Fruit fly (Drosophila melanogaster) whole organism: Measurements from ENCODE around the gene PK1-R.

Experiments used
- CG8478 ChIP-seq: fragments of >200 bp; optimal IDR thresholded peaks from 2 replicates; lab custom pipeline; 2018; ENCODE audit warnings: inconsistent platforms
- EcR ChIP-seq, 2 experiments: fragments of >200 bp; optimal IDR thresholded peaks; 2 replicates each; lab custom pipeline; 2017; ENCODE audit warnings: missing biosample characterization in 2 of 2, missing genetic modification characterization in 2 of 2, missing genetic modification reagents in 2 of 2
- psq ChIP-seq: fragments of >200 bp; optimal IDR thresholded peaks from 2 replicates; lab custom pipeline; 2017
- usp ChIP-seq: fragments of >200 bp; optimal IDR thresholded peaks from 2 replicates; lab custom pipeline; 2017; ENCODE audit warnings: missing biosample characterization, missing genetic modification characterization, mixed read lengths

DNA sequence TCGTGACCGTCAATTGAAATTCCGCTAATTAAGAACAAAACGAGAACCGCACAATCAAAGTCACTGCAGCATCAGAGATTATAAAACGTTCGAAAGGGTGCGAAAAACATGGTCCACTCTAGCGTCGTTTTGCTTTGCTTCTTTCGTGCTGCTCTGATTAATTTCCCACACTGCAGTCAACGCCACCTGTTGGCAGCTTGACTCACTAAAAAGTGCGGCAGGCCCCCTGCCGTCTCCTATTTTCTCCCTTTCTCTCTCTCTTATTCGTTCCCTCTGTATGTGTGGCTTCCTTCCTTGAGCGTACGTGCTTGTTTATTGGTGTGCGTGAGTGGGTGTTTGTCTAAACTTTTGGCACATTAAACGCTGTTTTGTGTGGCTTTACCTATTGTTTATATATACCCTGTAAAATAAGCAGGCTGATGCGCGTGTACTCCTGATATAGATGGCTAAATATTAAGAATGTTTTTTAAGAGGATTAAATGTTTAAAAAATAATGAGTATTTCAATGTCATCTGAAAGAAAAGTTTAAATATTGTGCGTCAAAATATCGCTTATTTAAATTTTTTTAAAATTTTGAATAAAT is 4.3 kb downstream of the PK1-R start:
- TF ChIP-seq psq (lab: Kevin White, UChicago) (no peak), usp (no peak), CG8478 (lab: Kevin White, UChicago) (no peak), EcR (GFP tag; optimal IDR thresholded peaks at IDR 0.05; lab: Kevin White, UChicago) (no peak)
